Worm (Caenorhabditis elegans) whole organism, L4 larva: ENCODE data around the gene erfa-1.

Experiments
- daf-19 ChIP-seq: fragments of 200-800 bp; sonication (Bioruptor generic); conservative IDR thresholded peaks from 2 replicates; pipeline ENCODE4 v1.3.6; 2022; ENCODE audit warnings: missing genetic modification characterization, missing compliant biosample characterization
- fkh-10 ChIP-seq: fragments of 150-350 bp; optimal IDR thresholded peaks from 2 replicates; lab custom pipeline; 2014; ENCODE audit warnings: missing biosample characterization, missing genetic modification reagents, missing genetic modification characterization
- jun-1 ChIP-seq: fragments of 150-350 bp; optimal IDR thresholded peaks from 2 replicates; lab custom pipeline; 2014; ENCODE audit warnings: missing biosample characterization, missing genetic modification reagents, missing genetic modification characterization
- rbr-2 ChIP-seq: sonication (generic microtip); optimal IDR thresholded peaks from 2 replicates; lab custom pipeline; 2016; ENCODE audit warnings: missing genotype, missing genetic modification characterization, missing compliant biosample characterization
- skn-1 ChIP-seq: fragments of 150-350 bp; optimal IDR thresholded peaks from 2 replicates; lab custom pipeline; 2014; ENCODE audit warnings: missing biosample characterization, missing genetic modification characterization
- spr-1 ChIP-seq: sonication (generic microtip); optimal IDR thresholded peaks from 2 replicates; lab custom pipeline; 2016; ENCODE audit warnings: mild to moderate bottlenecking, missing genetic modification characterization, missing compliant biosample characterization

DNA sequence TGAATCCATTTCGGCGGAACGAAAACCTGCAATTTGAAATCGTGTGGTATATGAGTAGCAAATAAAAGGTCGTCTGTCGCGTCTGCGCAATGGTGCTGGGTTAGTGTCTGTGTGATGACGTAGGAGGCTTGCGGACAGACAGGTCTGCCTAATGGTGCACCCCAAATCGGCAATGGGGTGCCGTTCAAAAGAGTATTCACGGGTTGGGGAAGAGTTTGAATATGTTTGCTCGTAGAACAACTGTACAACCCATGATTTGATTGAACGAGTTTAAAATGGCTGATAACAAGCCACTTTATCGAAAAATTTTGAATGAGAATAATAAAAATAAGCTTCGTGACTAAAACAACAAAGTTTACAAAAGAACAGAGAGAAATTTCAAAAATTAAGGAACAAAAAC lies 8.0 kb upstream of the erfa-1 start, which contains the start of gene T05H4.11:
- no peak for TF ChIP-seq rbr-2 (tag; lab: Kevin White, UChicago)
- no peak for TF ChIP-seq jun-1 (tag; lab: Kevin White, UChicago)
- TF ChIP-seq daf-19 (GFP tag; lab: Robert Waterston, UW) = no peak
- TF ChIP-seq spr-1 (tag; lab: Kevin White, UChicago) = no peak
- TF ChIP-seq fkh-10 (GFP tag; lab: Kevin White, UChicago) = no peak
- TF ChIP-seq skn-1 (tag; lab: Kevin White, UChicago) = no peak
